Fruit fly (Drosophila melanogaster): ENCODE data around the gene CG6769.
A peak's percentile ranks its signal among the peaks of the same experiment; 100 is the strongest.

The CG6769 gene

DNA sequence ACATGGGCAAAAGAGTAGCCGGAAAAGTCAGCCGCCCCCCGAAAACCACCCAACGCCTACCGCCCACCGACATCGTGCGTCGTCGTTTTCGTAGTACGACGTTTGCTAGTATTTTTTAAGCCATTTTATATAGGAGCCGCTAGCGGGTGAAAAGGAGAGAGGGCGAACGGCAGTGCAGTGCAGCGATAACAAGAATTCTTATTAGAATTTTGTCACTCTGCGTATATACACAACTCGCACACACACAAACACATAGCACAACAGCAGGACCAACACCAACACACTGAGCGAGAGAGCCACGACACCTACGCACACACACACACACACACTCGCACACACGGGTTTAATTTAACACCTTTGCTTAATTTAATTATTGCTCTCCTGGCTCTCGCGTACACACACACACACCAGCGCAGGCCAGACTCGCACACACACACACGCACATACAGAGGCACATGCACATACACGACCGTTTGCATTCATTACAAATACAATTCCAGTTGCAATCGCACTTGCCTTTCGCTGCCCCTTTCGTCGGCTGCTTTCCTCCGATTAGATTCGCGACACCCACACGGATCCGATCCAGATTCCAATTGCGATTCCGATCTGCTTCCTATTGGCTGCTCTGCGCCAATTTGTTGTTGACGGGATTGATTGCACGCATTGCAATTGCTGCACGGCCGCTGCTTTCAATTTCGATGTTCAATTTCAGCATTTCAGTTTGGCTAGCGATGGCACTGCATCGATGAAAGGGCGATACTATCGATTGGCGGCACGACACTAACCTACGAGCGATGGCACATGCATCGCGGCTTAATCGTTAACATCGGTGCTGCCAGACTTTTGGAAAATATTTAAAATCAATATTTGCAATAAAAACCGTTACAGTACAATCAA lies 33.7 kb upstream of the CG6769 start, which contains the start of gene Socs16D (continued):
- TF ChIP-seq slbo (GFP tag; IDR thresholded peaks at IDR 0.05), result peak; percentile 53; the same call in 1 of the 2 replicates
- TF ChIP-seq CG15601 (tag; optimal IDR thresholded peaks at IDR 0.05), result peak; percentile 100
- TF ChIP-seq CG11398 (GFP tag; optimal IDR thresholded peaks at IDR 0.05), result peak; percentile 8
- TF ChIP-seq ewg (GFP tag; optimal IDR thresholded peaks at IDR 0.05), result no peak
- peak; percentile 44 for TF ChIP-seq NC2β (GFP tag; optimal IDR thresholded peaks at IDR 0.05)
- no peak for TF ChIP-seq CrebB (tag; optimal IDR thresholded peaks at IDR 0.05)
- no peak for TF ChIP-seq al (GFP tag; IDR thresholded peaks at IDR 0.05)
- TF ChIP-seq Chrac-16 (GFP tag; optimal IDR thresholded peaks at IDR 0.05), result peak; percentile 20
- no peak for TF ChIP-seq CG10321 (GFP tag; IDR thresholded peaks at IDR 0.05)
- peak; percentile 51 for TF ChIP-seq MBD-R2 (GFP tag; IDR thresholded peaks at IDR 0.05)
- no peak for TF ChIP-seq ftz-f1 (GFP tag; optimal IDR thresholded peaks at IDR 0.05)
- peak; percentile 73 for TF ChIP-seq Hmr (GFP tag; optimal IDR thresholded peaks at IDR 0.05)
- peak; percentile 5 for TF ChIP-seq CG1233 (GFP tag; optimal IDR thresholded peaks at IDR 0.05)
- no peak for TF ChIP-seq ab (GFP tag; optimal IDR thresholded peaks at IDR 0.05)
- peak; percentile 93 for TF ChIP-seq nerfin-2 (GFP tag; IDR thresholded peaks at IDR 0.05; ENCODE audit: partially characterized antibody)
- no peak for TF ChIP-seq NC2α (GFP tag; optimal IDR thresholded peaks at IDR 0.05)
- TF ChIP-seq Meics (GFP tag; optimal IDR thresholded peaks at IDR 0.05), result peak; percentile 25
- TF ChIP-seq Fer2 (tag; optimal IDR thresholded peaks at IDR 0.05), result no peak
- no peak for TF ChIP-seq kah (GFP tag; optimal IDR thresholded peaks at IDR 0.05)
- no peak for TF ChIP-seq CG4820 (GFP tag; optimal IDR thresholded peaks at IDR 0.05)
- peak; percentile 27 for TF ChIP-seq CG31365 (tag; optimal IDR thresholded peaks at IDR 0.05)
- no peak for TF ChIP-seq CG10274 (GFP tag; optimal IDR thresholded peaks at IDR 0.05)
- peak; percentile 99 for TF ChIP-seq Myb (GFP tag; optimal IDR thresholded peaks at IDR 0.05)
- peak; percentile 38 for TF ChIP-seq CG30403 (GFP tag; optimal IDR thresholded peaks at IDR 0.05)
- peak; percentile 43 for TF ChIP-seq gfzf (GFP tag; optimal IDR thresholded peaks at IDR 0.05)
- peak; percentile 53 for TF ChIP-seq oc (tag; optimal IDR thresholded peaks at IDR 0.05)
- TF ChIP-seq CG7987 (GFP tag; optimal IDR thresholded peaks at IDR 0.05), result peak; percentile 45
- TF ChIP-seq chn (GFP tag; optimal IDR thresholded peaks at IDR 0.05), result peak; percentile 2
- peak; percentile 94 for TF ChIP-seq CG2116 (GFP tag; optimal IDR thresholded peaks at IDR 0.05)
- peak; percentile 54 for TF ChIP-seq CG9876 (GFP tag; optimal IDR thresholded peaks at IDR 0.05)
- no peak for TF ChIP-seq croc (GFP tag; conservative IDR thresholded peaks at IDR 0.05)
- no peak for TF ChIP-seq seq (GFP tag; IDR thresholded peaks at IDR 0.05)
- no peak for TF ChIP-seq tgo (GFP tag; IDR thresholded peaks at IDR 0.05)
- peak; percentile 34 for TF ChIP-seq CG13296 (GFP tag; optimal IDR thresholded peaks at IDR 0.05)
- TF ChIP-seq pum (GFP tag; optimal IDR thresholded peaks at IDR 0.05), result peak; percentile 50
- TF ChIP-seq Adf1 (GFP tag; IDR thresholded peaks at IDR 0.05), result no peak
- TF ChIP-seq CG34224 (GFP tag; IDR thresholded peaks at IDR 0.05; ENCODE audit: partially characterized antibody), result peak; percentile 96
- no peak for TF ChIP-seq sima (GFP tag; optimal IDR thresholded peaks at IDR 0.05)
- peak; percentile 77 for TF ChIP-seq CG12659 (GFP tag; optimal IDR thresholded peaks at IDR 0.05)
- TF ChIP-seq sna (GFP tag; IDR thresholded peaks at IDR 0.05; ENCODE audit: partially characterized antibody), result peak; percentile 95
- TF ChIP-seq CG15269 (tag; optimal IDR thresholded peaks at IDR 0.05), result no peak
- no peak for TF ChIP-seq sc (optimal IDR thresholded peaks at IDR 0.05)
- no peak for TF ChIP-seq sc (GFP tag; optimal IDR thresholded peaks at IDR 0.05)
- peak; percentile 99 for TF ChIP-seq Bgb (GFP tag; IDR thresholded peaks at IDR 0.05; ENCODE audit: partially characterized antibody)
- TF ChIP-seq Ets97D (GFP tag; optimal IDR thresholded peaks at IDR 0.05), result peak; percentile 88
- TF ChIP-seq caup (GFP tag; optimal IDR thresholded peaks at IDR 0.05; ENCODE audit: severe bottlenecking), result peak; percentile 12
- no peak for TF ChIP-seq Mrtf (GFP tag; IDR thresholded peaks at IDR 0.05)
- peak; percentile 96 for TF ChIP-seq zen2 (GFP tag; IDR thresholded peaks at IDR 0.05; ENCODE audit: partially characterized antibody)
- TF ChIP-seq ind (GFP tag; optimal IDR thresholded peaks at IDR 0.05), result peak; percentile 9

Measured in whole organism, embryonic.